Fruit fly (Drosophila melanogaster): Measurements from ENCODE around the gene CG44194.

Gene CG44194

dm6 chr3R:12982167-12982981 is 15.2 kb downstream of the CG44194 start (continued):
- peak; percentile 63 for TF ChIP-seq Ets96B (tag; optimal IDR thresholded peaks at IDR 0.05)
- peak; percentile 58 for TF ChIP-seq fd59A (GFP tag; optimal IDR thresholded peaks at IDR 0.05)
- TF ChIP-seq Eip75B (GFP tag; optimal IDR thresholded peaks at IDR 0.05) = peak; percentile 42
- peak; percentile 62 for TF ChIP-seq CG6808 (GFP tag; optimal IDR thresholded peaks at IDR 0.05)
- TF ChIP-seq CG8119 (GFP tag; IDR thresholded peaks at IDR 0.05) = peak; percentile 71
- TF ChIP-seq lz (GFP tag; optimal IDR thresholded peaks at IDR 0.05) = peak; percentile 44
- peak; percentile 30 for TF ChIP-seq Sox14 (GFP tag; optimal IDR thresholded peaks at IDR 0.05)
- TF ChIP-seq ss (GFP tag; optimal IDR thresholded peaks at IDR 0.05) = peak; percentile 20 to 56
- TF ChIP-seq CG16779 (tag; optimal IDR thresholded peaks at IDR 0.05) = no peak
- peak; percentile 87 for TF ChIP-seq eg (GFP tag; IDR thresholded peaks at IDR 0.05)
- TF ChIP-seq CG6276 (GFP tag; optimal IDR thresholded peaks at IDR 0.05) = peak; percentile 70
- TF ChIP-seq CG32006 (GFP tag; optimal IDR thresholded peaks at IDR 0.05) = peak; percentile 79
- TF ChIP-seq CG8632 (GFP tag; optimal IDR thresholded peaks at IDR 0.05) = peak; percentile 72
- TF ChIP-seq Sox102F (GFP tag; optimal IDR thresholded peaks at IDR 0.05) = no peak
- TF ChIP-seq fkh (GFP tag; optimal IDR thresholded peaks at IDR 0.05) = peak; percentile 85
- TF ChIP-seq svp (GFP tag) = peak; percentile 51
- TF ChIP-seq Eip93F (GFP tag; optimal IDR thresholded peaks at IDR 0.05) = peak; percentile 43

dm6 chr3R:12981334-12982166 is 16.0 kb downstream of the CG44194 start:
- peak; percentile 80 for TF ChIP-seq lz (GFP tag; optimal IDR thresholded peaks at IDR 0.05)
- peak; percentile 68 for TF ChIP-seq Sox102F (GFP tag; optimal IDR thresholded peaks at IDR 0.05)
- TF ChIP-seq CG6276 (GFP tag; optimal IDR thresholded peaks at IDR 0.05) = peak; percentile 70
- TF ChIP-seq eg (GFP tag; IDR thresholded peaks at IDR 0.05) = peak; percentile 79
- peak; percentile 77 for TF ChIP-seq OdsH (GFP tag; optimal IDR thresholded peaks at IDR 0.05)
- peak; percentile 59 for TF ChIP-seq CG8319 (GFP tag; optimal IDR thresholded peaks at IDR 0.05)
- peak; percentile 77 for TF ChIP-seq cyc (GFP tag; optimal IDR thresholded peaks at IDR 0.05)
- TF ChIP-seq CG32006 (GFP tag; optimal IDR thresholded peaks at IDR 0.05) = peak; percentile 80
- TF ChIP-seq CG7368 (GFP tag; optimal IDR thresholded peaks at IDR 0.05) = peak; percentile 60
- TF ChIP-seq CG6792 (GFP tag; optimal IDR thresholded peaks at IDR 0.05) = peak; percentile 76
- peak; percentile 76 for TF ChIP-seq CG34406 (GFP tag; optimal IDR thresholded peaks at IDR 0.05)
- TF ChIP-seq Hr39 (GFP tag; optimal IDR thresholded peaks at IDR 0.05) = peak; percentile 67
- peak; percentile 18 to 67 for TF ChIP-seq salr (GFP tag; optimal IDR thresholded peaks at IDR 0.05)
- TF ChIP-seq Ets21C (GFP tag; optimal IDR thresholded peaks at IDR 0.05) = peak; percentile 45
- TF ChIP-seq fkh (GFP tag; optimal IDR thresholded peaks at IDR 0.05) = no peak
- TF ChIP-seq Gug (GFP tag; IDR thresholded peaks at IDR 0.05) = peak; percentile 64; the same call in 1 of the 2 replicates
- peak; percentile 77 for TF ChIP-seq Met (GFP tag; optimal IDR thresholded peaks at IDR 0.05)
- TF ChIP-seq Eip78C (GFP tag) = peak; percentile 96
- TF ChIP-seq CG16779 (tag; optimal IDR thresholded peaks at IDR 0.05) = peak; percentile 45
- peak; percentile 77 for TF ChIP-seq CG10669 (GFP tag; optimal IDR thresholded peaks at IDR 0.05)
- peak; percentile 55 to 76 for TF ChIP-seq ss (GFP tag; optimal IDR thresholded peaks at IDR 0.05)
- peak; percentile 68 for TF ChIP-seq Hr4 (GFP tag; optimal IDR thresholded peaks at IDR 0.05)
- TF ChIP-seq CG4318 (GFP tag; optimal IDR thresholded peaks at IDR 0.05) = peak; percentile 72
- peak; percentile 56 for TF ChIP-seq Sox15 (GFP tag; optimal IDR thresholded peaks at IDR 0.05)
- peak; percentile 40 for TF ChIP-seq dsx (GFP tag; optimal IDR thresholded peaks at IDR 0.05; ENCODE audit: poor library complexity, severe bottlenecking)
- peak; percentile 81 for TF ChIP-seq net (GFP tag; optimal IDR thresholded peaks at IDR 0.05)
- TF ChIP-seq dac (GFP tag; optimal IDR thresholded peaks at IDR 0.05) = peak; percentile 53
- peak; percentile 79 for TF ChIP-seq CG15336 (GFP tag; IDR thresholded peaks at IDR 0.05)
- no peak for TF ChIP-seq CG6854 (GFP tag; optimal IDR thresholded peaks at IDR 0.05)
- peak; percentile 85 for TF ChIP-seq esn (GFP tag; optimal IDR thresholded peaks at IDR 0.05)
- TF ChIP-seq Eip75B (GFP tag; optimal IDR thresholded peaks at IDR 0.05) = peak; percentile 81
- peak; percentile 78 for TF ChIP-seq spab (GFP tag; optimal IDR thresholded peaks at IDR 0.05)
- TF ChIP-seq CG1621 (tag; optimal IDR thresholded peaks at IDR 0.05) = peak; percentile 57
- TF ChIP-seq fd59A (GFP tag; optimal IDR thresholded peaks at IDR 0.05) = peak; percentile 64
- no peak for TF ChIP-seq Hr38 (GFP tag; optimal IDR thresholded peaks at IDR 0.05)
- TF ChIP-seq acj6 (GFP tag; optimal IDR thresholded peaks at IDR 0.05) = peak; percentile 72
- TF ChIP-seq CG3032 (tag; optimal IDR thresholded peaks at IDR 0.05) = peak; percentile 79

Data from whole organism, prepupa.